Worm (Caenorhabditis elegans): ENCODE data around the gene aakg-3.

ce11 chrX:2946508-2947005, 29.7 kb upstream of the aakg-3 start, which contains the start of the genes Y41G9A.10 and Y41G9A.5:
- no peak for TF ChIP-seq ceh-6 (GFP tag; optimal IDR thresholded peaks at IDR 0.05)
- TF ChIP-seq unc-86 (tag; optimal IDR thresholded peaks at IDR 0.05), result no peak
